Worm (Caenorhabditis elegans): ENCODE measurements around the gene C56A3.5.

DNA sequence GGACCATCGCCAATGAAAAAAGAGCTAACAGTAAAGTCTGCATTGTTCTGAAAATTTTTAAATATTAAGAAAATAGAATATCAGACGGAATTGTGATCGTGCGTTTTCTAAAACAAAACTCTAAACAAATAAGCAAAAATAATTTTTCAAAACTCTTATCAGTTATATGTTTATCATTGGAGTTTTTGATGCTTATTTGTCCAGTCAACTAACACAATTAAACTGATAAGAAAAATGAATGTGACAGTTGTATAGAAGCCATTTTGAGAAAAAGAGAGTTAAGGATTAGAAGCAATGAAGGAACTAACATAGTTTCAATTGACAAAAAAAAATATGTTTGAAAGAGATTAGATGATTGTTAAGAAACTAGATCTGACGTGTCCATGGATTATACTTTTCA, 21.1 kb upstream of the C56A3.5 start, which contains the start of gene ttr-44:
- no peak for TF ChIP-seq klf-2 (GFP tag; conservative IDR thresholded peaks at IDR 0.05)
- TF ChIP-seq tab-1 (GFP tag; IDR thresholded peaks at IDR 0.05), result no peak
- no peak for TF ChIP-seq ztf-23 (GFP tag; IDR thresholded peaks at IDR 0.05)
- TF ChIP-seq flt-1 (GFP tag; IDR thresholded peaks at IDR 0.05), result no peak
